Worm (Caenorhabditis elegans): ENCODE measurements around the gene EGAP9.3.

- TF ChIP-seq jun-1 (tag; optimal IDR thresholded peaks at IDR 0.05) (no peak), dmd-9 (GFP tag; IDR thresholded peaks at IDR 0.05) (no peak), nhr-76 (tag; optimal IDR thresholded peaks at IDR 0.05) (no peak), aly-2 (tag; optimal IDR thresholded peaks at IDR 0.05) (no peak), nhr-25 (tag; optimal IDR thresholded peaks at IDR 0.05; ENCODE audit: borderline replicate concordance, insufficient read depth) (no peak), Y48G9A.11 (GFP tag; IDR thresholded peaks at IDR 0.05) (no peak), snpc-4 (tag; optimal IDR thresholded peaks at IDR 0.05) (no peak), nhr-28 (tag; optimal IDR thresholded peaks at IDR 0.05) (no peak), zfp-3 (GFP tag; conservative IDR thresholded peaks at IDR 0.05) (no peak), unc-130 (GFP tag; optimal IDR thresholded peaks at IDR 0.05) (no peak)
Measured at ce11 chrV:6590283-6590682, 10.4 kb upstream of the EGAP9.3 start, which contains the start of gene ZK1055.2.

Measured in whole organism, L4 larva.